Worm (Caenorhabditis elegans) whole organism, L3 larva: ENCODE measurements around the gene rps-9.

ENCODE experiments used
- R02D3.7 ChIP-seq: fragments of 150-350 bp; optimal IDR thresholded peaks from 2 replicates; lab custom pipeline; 2014; ENCODE audit warnings: missing biosample characterization, missing genetic modification characterization
- ZK546.5 ChIP-seq: sonication (generic microtip); optimal IDR thresholded peaks from 2 replicates; lab custom pipeline; 2017; ENCODE audit warnings: missing biosample characterization, missing genetic modification characterization
- aly-2 ChIP-seq: fragments of 150-350 bp; optimal IDR thresholded peaks from 2 replicates; lab custom pipeline; 2014; ENCODE audit warnings: missing biosample characterization, missing genetic modification characterization
- ama-1 ChIP-seq: fragments of 150-350 bp; optimal IDR thresholded peaks from 2 replicates; lab custom pipeline; 2018
- ceh-16 ChIP-seq: sonication (generic microtip); optimal IDR thresholded peaks from 2 replicates; lab custom pipeline; 2017; ENCODE audit warnings: missing biosample characterization, missing genetic modification characterization
- ceh-28 ChIP-seq: fragments of 150-350 bp; optimal IDR thresholded peaks from 2 replicates; lab custom pipeline; 2014; ENCODE audit warnings: missing biosample characterization, missing genetic modification reagents, missing genetic modification characterization
- ceh-82 ChIP-seq: fragments of 150-350 bp; optimal IDR thresholded peaks from 2 replicates; lab custom pipeline; 2014; ENCODE audit warnings: missing biosample characterization, missing genetic modification characterization
- egl-27 ChIP-seq: sonication (generic microtip); optimal IDR thresholded peaks from 4 replicates; lab custom pipeline; 2017; ENCODE audit warnings: missing biosample characterization, missing genetic modification reagents, missing genetic modification characterization
- egl-5 ChIP-seq: fragments of 150-350 bp; optimal IDR thresholded peaks from 2 replicates; lab custom pipeline; 2017; ENCODE audit warnings: missing biosample characterization, missing genetic modification reagents, missing genetic modification characterization, inconsistent platforms
- elt-1 ChIP-seq: fragments of 150-350 bp; optimal IDR thresholded peaks from 2 replicates; lab custom pipeline; 2014; ENCODE audit warnings: missing biosample characterization, missing genetic modification characterization
- elt-2 ChIP-seq: sonication (generic microtip); optimal IDR thresholded peaks from 2 replicates; lab custom pipeline; 2016; ENCODE audit warnings: missing genetic modification reagents, mild to moderate bottlenecking, missing genetic modification characterization, missing compliant biosample characterization
- eor-1 ChIP-seq, 2 experiments: fragments of 150-350 bp; optimal IDR thresholded peaks; 2 replicates each; lab custom pipeline; 2014 to 2018; ENCODE audit warnings: missing biosample characterization in 2 of 2, missing genetic modification characterization in 2 of 2
- fkh-10 ChIP-seq: sonication (generic microtip); optimal IDR thresholded peaks from 2 replicates; lab custom pipeline; 2017; ENCODE audit warnings: missing biosample characterization, missing genetic modification reagents, missing genetic modification characterization
- fkh-2 ChIP-seq: fragments of 150-350 bp; optimal IDR thresholded peaks from 2 replicates; lab custom pipeline; 2014; ENCODE audit warnings: missing biosample characterization, missing genetic modification reagents, missing genetic modification characterization
- fos-1 ChIP-seq: fragments of 150-350 bp; optimal IDR thresholded peaks from 2 replicates; lab custom pipeline; 2014; ENCODE audit warnings: missing biosample characterization, missing genetic modification characterization
- hmg-11 ChIP-seq: sonication (generic microtip); optimal IDR thresholded peaks from 2 replicates; lab custom pipeline; 2016; ENCODE audit warnings: missing genetic modification characterization, missing compliant biosample characterization
- lin-15B ChIP-seq: fragments of 150-350 bp; optimal IDR thresholded peaks from 2 replicates; lab custom pipeline; 2014; ENCODE audit warnings: missing biosample characterization, missing genetic modification characterization
- lin-39 ChIP-seq: fragments of 150-350 bp; optimal IDR thresholded peaks from 2 replicates; lab custom pipeline; 2018; ENCODE audit warnings: missing biosample characterization, missing genetic modification reagents, missing genetic modification characterization
- lsy-12 ChIP-seq: sonication (generic microtip); optimal IDR thresholded peaks from 2 replicates; lab custom pipeline; 2016; ENCODE audit warnings: mild to moderate bottlenecking, missing genetic modification characterization, missing compliant biosample characterization
- mml-1 ChIP-seq: fragments of 150-350 bp; sonication (generic microtip); optimal IDR thresholded peaks from 3 replicates; lab custom pipeline; 2014; ENCODE audit warnings: missing biosample characterization, missing genetic modification characterization
- nfya-1 ChIP-seq: sonication (generic microtip); optimal IDR thresholded peaks from 2 replicates; lab custom pipeline; 2017; ENCODE audit warnings: missing genetic modification characterization, mild to moderate bottlenecking, missing compliant biosample characterization, antibody characterized with exemption, moderate library complexity; ENCODE audit not compliant: insufficient read depth
- nhr-11 ChIP-seq: fragments of 150-350 bp; optimal IDR thresholded peaks from 2 replicates; lab custom pipeline; 2014; ENCODE audit warnings: missing biosample characterization, missing genetic modification characterization
- nhr-12 ChIP-seq: fragments of 150-350 bp; optimal IDR thresholded peaks from 2 replicates; lab custom pipeline; 2014; ENCODE audit warnings: missing biosample characterization, missing genetic modification characterization
- nhr-23 ChIP-seq: fragments of 150-350 bp; optimal IDR thresholded peaks from 2 replicates; lab custom pipeline; 2014; ENCODE audit warnings: missing biosample characterization, missing genetic modification reagents, missing genetic modification characterization
- nhr-237 ChIP-seq: fragments of 150-350 bp; optimal IDR thresholded peaks from 2 replicates; lab custom pipeline; 2014; ENCODE audit warnings: missing biosample characterization, missing genetic modification characterization
- nhr-25 ChIP-seq: sonication (generic microtip); optimal IDR thresholded peaks from 2 replicates; lab custom pipeline; 2017; ENCODE audit warnings: missing biosample characterization, missing genetic modification characterization
- nhr-43 ChIP-seq: sonication (generic microtip); optimal IDR thresholded peaks from 2 replicates; lab custom pipeline; 2016; ENCODE audit warnings: mild to moderate bottlenecking, missing genetic modification characterization, missing compliant biosample characterization; ENCODE audit not compliant: poor library complexity, severe bottlenecking
- nhr-67 ChIP-seq: fragments of 150-350 bp; optimal IDR thresholded peaks from 2 replicates; lab custom pipeline; 2014; ENCODE audit warnings: missing biosample characterization, missing genetic modification characterization
- nhr-76 ChIP-seq: fragments of 150-350 bp; sonication (generic microtip); optimal IDR thresholded peaks from 5 replicates; lab custom pipeline; 2014; ENCODE audit warnings: missing biosample characterization, missing genetic modification characterization
- nhr-77 ChIP-seq: fragments of 150-350 bp; optimal IDR thresholded peaks from 2 replicates; lab custom pipeline; 2014; ENCODE audit warnings: missing biosample characterization, missing genetic modification characterization
- pha-4 ChIP-seq: fragments of 150-350 bp; optimal IDR thresholded peaks from 2 replicates; lab custom pipeline; 2014; ENCODE audit warnings: missing biosample characterization, missing genetic modification reagents, missing genetic modification characterization
- pqm-1 ChIP-seq: fragments of 150-350 bp; optimal IDR thresholded peaks from 2 replicates; lab custom pipeline; 2017; ENCODE audit warnings: missing biosample characterization, missing genetic modification characterization, inconsistent platforms
- skn-1 ChIP-seq: fragments of 150-350 bp; optimal IDR thresholded peaks from 2 replicates; lab custom pipeline; 2014; ENCODE audit warnings: missing biosample characterization, missing genetic modification characterization
- snpc-4 ChIP-seq: fragments of 150-350 bp; optimal IDR thresholded peaks from 2 replicates; lab custom pipeline; 2014; ENCODE audit warnings: missing biosample characterization, missing genetic modification characterization
- unc-62 ChIP-seq: fragments of 150-350 bp; sonication (generic microtip); optimal IDR thresholded peaks from 4 replicates; lab custom pipeline; 2014; ENCODE audit warnings: missing biosample characterization, missing genetic modification reagents, missing genetic modification characterization
- zag-1 ChIP-seq: fragments of 150-350 bp; optimal IDR thresholded peaks from 2 replicates; lab custom pipeline; 2014; ENCODE audit warnings: missing biosample characterization, missing genetic modification characterization
- ztf-11 ChIP-seq: fragments of 150-350 bp; optimal IDR thresholded peaks from 2 replicates; lab custom pipeline; 2014; ENCODE audit warnings: missing biosample characterization, missing genetic modification characterization

rps-9 gene

DNA sequence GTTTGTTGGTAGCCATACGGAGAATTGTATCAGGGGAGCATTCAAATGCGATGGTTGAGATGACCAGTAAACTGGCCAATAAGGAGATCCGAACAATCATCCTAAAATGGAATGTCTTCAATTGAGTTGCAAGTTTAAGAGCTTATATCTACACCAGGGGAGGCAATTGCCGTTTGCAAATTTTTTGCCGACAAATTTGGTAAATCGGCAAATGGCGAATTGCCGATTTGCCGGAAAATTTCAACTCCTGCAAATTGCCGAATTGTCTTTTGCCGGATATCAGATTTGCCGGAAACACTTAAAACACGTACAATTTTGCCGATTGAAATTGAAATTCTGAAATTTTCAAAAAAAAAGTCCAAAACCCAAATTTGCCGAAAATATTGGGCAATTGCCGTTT, 8.7 kb upstream of the rps-9 start, which contains the start of gene F40F8.5:
TSS of gene F40F8.5 (minus strand) at position 101 of the 400 bp plus-strand sequence.
- TF ChIP-seq lsy-12 = no peak
- no peak for TF ChIP-seq ceh-28
- no peak for TF ChIP-seq nhr-237 (tag; lab: Kevin White, UChicago)
- no peak for TF ChIP-seq pha-4 (tag; lab: Kevin White, UChicago)
- no peak for TF ChIP-seq nhr-23 (tag; lab: Kevin White, UChicago)
- TF ChIP-seq ceh-82 (tag; lab: Kevin White, UChicago) = no peak
- TF ChIP-seq fkh-10 = no peak

DNA sequence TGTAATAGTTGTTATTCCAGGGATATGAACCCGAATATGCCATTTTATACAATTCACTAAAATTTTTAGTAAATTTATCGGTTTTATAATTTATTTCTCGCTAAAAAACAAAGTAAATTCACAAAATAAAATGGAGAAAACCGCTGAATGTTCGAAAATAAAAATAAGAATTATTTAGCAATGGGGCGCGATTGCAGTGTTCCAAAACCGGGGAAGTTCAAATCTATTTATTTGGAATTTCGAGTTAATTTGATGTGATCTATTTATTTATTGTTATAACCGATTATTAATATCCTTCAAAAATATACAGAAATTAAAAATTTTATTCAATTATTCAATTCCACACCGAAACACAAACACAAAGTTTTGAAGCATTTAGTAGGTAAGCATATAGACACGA, 6.4 kb upstream of the rps-9 start, which contains the start of gene F40F8.11:
TSS of gene F40F8.11 (minus strand) at position 49 of the 400 bp plus-strand sequence.
- TF ChIP-seq ztf-11 (no peak), nfya-1 (tag; lab: Kevin White, UChicago) (peak; percentile 54), fkh-10 (no peak), pqm-1 (no peak), lin-15B (tag; lab: Kevin White, UChicago) (peak; percentile 47), hmg-11 (tag; lab: Kevin White, UChicago) (peak; percentile 15), elt-1 (tag; lab: Kevin White, UChicago) (no peak), egl-5 (no peak), mml-1 (tag; lab: Kevin White, UChicago) (no peak), aly-2 (no peak), snpc-4 (tag; lab: Kevin White, UChicago) (peak; percentile 8), pha-4 (tag; lab: Kevin White, UChicago) (peak; percentile 31), elt-2 (peak; percentile 18), nhr-23 (tag; lab: Kevin White, UChicago) (peak; percentile 53), nhr-12 (tag; lab: Kevin White, UChicago) (no peak)
- TF ChIP-seq, all 47 proteins: peak for 7

DNA sequence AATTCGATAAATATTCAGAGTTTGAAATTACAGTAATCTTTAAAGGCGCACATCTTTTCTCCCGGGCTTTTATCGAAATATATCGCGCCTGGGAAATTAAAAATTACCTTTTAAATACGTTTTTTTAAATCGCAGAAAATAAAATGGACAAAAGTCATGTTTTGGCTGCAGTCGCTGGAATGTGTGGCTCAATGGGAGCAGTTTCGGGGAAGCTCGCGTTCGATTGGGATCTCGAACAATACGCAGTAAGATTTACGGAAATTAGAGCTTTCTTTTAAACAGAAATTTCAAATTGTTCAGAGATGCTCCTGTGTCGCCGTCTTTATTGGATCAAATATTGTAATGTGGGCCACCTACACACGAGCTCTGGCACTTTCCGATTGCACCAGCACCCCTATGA, 3.4 kb upstream of the rps-9 start, which contains the start of gene F40F8.12:
TSS of gene F40F8.12 (plus strand) at position 301 of the 400 bp plus-strand sequence.
- no peak for TF ChIP-seq lin-15B (tag; lab: Kevin White, UChicago)
- TF ChIP-seq egl-27 (tag; lab: Kevin White, UChicago) = no peak
- TF ChIP-seq ztf-11 = no peak
- TF ChIP-seq nhr-67 (tag; lab: Kevin White, UChicago) = no peak
- no peak for TF ChIP-seq elt-1 (tag; lab: Kevin White, UChicago)
- no peak for TF ChIP-seq elt-2
- TF ChIP-seq fos-1 (tag; lab: Kevin White, UChicago) = no peak
- TF ChIP-seq ceh-16 (tag; lab: Kevin White, UChicago) = no peak
- TF ChIP-seq ZK546.5 = no peak
- no peak for TF ChIP-seq nhr-43 (tag; lab: Kevin White, UChicago)
- no peak for TF ChIP-seq lin-39 (tag; lab: Kevin White, UChicago)
- no peak for TF ChIP-seq ceh-28
- no peak for TF ChIP-seq nhr-11 (tag; lab: Kevin White, UChicago)
- TF ChIP-seq skn-1 = no peak
- no peak for TF ChIP-seq nhr-77
- no peak for TF ChIP-seq unc-62
- TF ChIP-seq R02D3.7 (tag; lab: Kevin White, UChicago) = no peak
- TF ChIP-seq pqm-1 = no peak
- no peak for TF ChIP-seq eor-1 (tag; optimal IDR thresholded peaks at IDR 0.05; lab: Kevin White, UChicago)

DNA sequence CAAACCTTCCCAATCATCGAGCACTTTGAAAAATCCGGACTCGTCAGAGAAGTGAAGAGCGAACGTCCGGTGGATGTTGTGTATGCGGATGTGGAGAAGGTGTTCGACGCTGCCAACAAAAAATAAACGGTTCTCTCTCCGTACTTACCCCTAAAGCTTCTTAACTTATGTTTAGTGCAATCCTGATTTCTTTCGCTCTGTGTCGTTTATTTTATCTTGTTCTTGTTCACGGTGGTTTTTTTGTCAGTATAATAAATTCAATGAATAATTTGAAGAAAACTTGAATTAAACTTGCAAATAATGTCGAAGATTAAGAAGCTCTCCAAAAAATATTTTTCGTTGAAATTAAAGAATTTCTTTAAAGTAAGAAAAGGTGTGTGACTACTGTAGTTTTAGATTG, 2.8 kb upstream of the rps-9 start, which contains the start of gene F40F8.3:
TSS of gene F40F8.3 (plus strand) at position 301 of the 400 bp plus-strand sequence.
- no peak for TF ChIP-seq eor-1 (tag; optimal IDR thresholded peaks at IDR 0.05; lab: Kevin White, UChicago)
- no peak for TF ChIP-seq lin-39 (tag; lab: Kevin White, UChicago)
- TF ChIP-seq zag-1 (tag; lab: Kevin White, UChicago) = no peak
- TF ChIP-seq nhr-25 (tag; lab: Kevin White, UChicago) = no peak
- no peak for TF ChIP-seq fkh-2 (tag; lab: Kevin White, UChicago)
- no peak for TF ChIP-seq ama-1 (lab: Kevin White, UChicago)
- TF ChIP-seq pha-4 (tag; lab: Kevin White, UChicago) = no peak

DNA sequence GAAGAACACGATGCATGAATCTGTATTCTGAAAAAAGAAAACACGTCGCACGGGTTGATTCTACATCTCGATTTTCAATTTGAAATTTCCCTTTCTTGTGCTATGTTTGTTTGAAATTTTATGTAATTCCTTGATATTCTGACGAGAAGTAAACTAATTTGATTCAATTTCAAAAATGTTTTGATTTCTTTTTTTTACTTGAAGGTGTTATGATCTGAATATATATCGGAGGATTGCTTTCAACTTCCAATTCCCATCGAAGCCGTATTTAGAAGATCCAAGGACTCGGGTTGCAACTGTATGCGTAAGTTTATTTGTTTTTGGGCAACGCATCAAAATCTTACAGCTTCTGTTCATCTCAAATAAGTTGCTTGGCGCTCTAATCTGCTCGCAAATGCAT, 1.2 kb upstream of the rps-9 start, which contains the start of gene F40F8.1:
TSS of gene F40F8.1 (plus strand) at position 301 of the 400 bp plus-strand sequence.
- TF ChIP-seq lsy-12 = no peak
- TF ChIP-seq nhr-67 (tag; lab: Kevin White, UChicago) = no peak
- TF ChIP-seq nfya-1 (tag; lab: Kevin White, UChicago) = no peak
- no peak for TF ChIP-seq nhr-76 (tag; lab: Kevin White, UChicago)
- TF ChIP-seq ceh-28 = no peak
- TF ChIP-seq mml-1 (tag; lab: Kevin White, UChicago) = no peak
- no peak for TF ChIP-seq skn-1
- TF ChIP-seq snpc-4 (tag; lab: Kevin White, UChicago) = no peak
- TF ChIP-seq nhr-237 (tag; lab: Kevin White, UChicago) = no peak
- TF ChIP-seq egl-5 = no peak
- no peak for TF ChIP-seq fos-1 (tag; lab: Kevin White, UChicago)
